Worm (Caenorhabditis elegans) whole organism, L1 larva: ENCODE measurements around the gene AC8.3.

Source experiments
- alr-1 ChIP-seq: fragments of 200-800 bp; sonication (Bioruptor generic); optimal IDR thresholded peaks from 2 replicates; lab custom pipeline; 2018; ENCODE audit warnings: borderline replicate concordance, mild to moderate bottlenecking, missing genetic modification characterization, missing compliant biosample characterization
- blmp-1 ChIP-seq: fragments of 150-350 bp; optimal IDR thresholded peaks from 2 replicates; lab custom pipeline; 2014; ENCODE audit warnings: missing biosample characterization, missing genetic modification characterization
- efl-1 ChIP-seq, 4 experiments: fragments of 150-350 bp; optimal IDR thresholded peaks in 3 of 4; peaks in 1 of 4; 1 replicate in 1 of 4; 2 replicates in 3 of 4; lab custom pipeline; 2014; ENCODE audit warnings: missing biosample characterization in 2 of 4, missing genetic modification characterization in 2 of 4, missing genetic modification reagents in 2 of 4
- elt-3 ChIP-seq, 6 experiments: fragments of 150-350 bp in 1 of 6; sonication (generic microtip); optimal IDR thresholded peaks; 2 replicates each; lab custom pipeline; 2017 to 2018; ENCODE audit warnings: missing biosample characterization in 6 of 6, missing genetic modification characterization in 6 of 6, inconsistent platforms in 1 of 6
- grh-1 ChIP-seq: fragments of 200-800 bp; sonication (Bioruptor generic); IDR thresholded peaks from 2 replicates; pipeline ENCODE4 v1.3.6; 2022; ENCODE audit warnings: missing genetic modification reagents, missing genetic modification characterization, missing compliant biosample characterization
- jun-1 ChIP-seq: fragments of 150-350 bp; optimal IDR thresholded peaks from 2 replicates; lab custom pipeline; 2014; ENCODE audit warnings: missing biosample characterization, missing genetic modification reagents, missing genetic modification characterization
- lin-13 ChIP-seq: fragments of 150-350 bp; optimal IDR thresholded peaks from 2 replicates; lab custom pipeline; 2014; ENCODE audit warnings: missing biosample characterization, missing genetic modification reagents, missing genetic modification characterization
- lin-15B ChIP-seq: fragments of 150-350 bp; sonication (generic microtip); optimal IDR thresholded peaks from 3 replicates; lab custom pipeline; 2014; ENCODE audit warnings: missing biosample characterization, missing genetic modification characterization
- nhr-237 ChIP-seq: fragments of 150-350 bp; optimal IDR thresholded peaks from 2 replicates; lab custom pipeline; 2014; ENCODE audit warnings: missing biosample characterization, missing genetic modification characterization
- nhr-28 ChIP-seq: fragments of 150-350 bp; optimal IDR thresholded peaks from 2 replicates; lab custom pipeline; 2014; ENCODE audit warnings: missing biosample characterization, missing genetic modification characterization
- nhr-77 ChIP-seq: fragments of 150-350 bp; optimal IDR thresholded peaks from 2 replicates; lab custom pipeline; 2014; ENCODE audit warnings: missing biosample characterization, missing genetic modification characterization
- pqm-1 ChIP-seq: sonication (generic microtip); optimal IDR thresholded peaks from 3 replicates; lab custom pipeline; 2017; ENCODE audit warnings: missing biosample characterization, missing genetic modification characterization
- ztf-11 ChIP-seq, 2 experiments: sonication (generic microtip); optimal IDR thresholded peaks; 2 replicates each; lab custom pipeline; 2016 to 2017; ENCODE audit warnings: missing genetic modification characterization in 2 of 2, missing biosample characterization in 1 of 2, missing compliant biosample characterization in 1 of 2

DNA sequence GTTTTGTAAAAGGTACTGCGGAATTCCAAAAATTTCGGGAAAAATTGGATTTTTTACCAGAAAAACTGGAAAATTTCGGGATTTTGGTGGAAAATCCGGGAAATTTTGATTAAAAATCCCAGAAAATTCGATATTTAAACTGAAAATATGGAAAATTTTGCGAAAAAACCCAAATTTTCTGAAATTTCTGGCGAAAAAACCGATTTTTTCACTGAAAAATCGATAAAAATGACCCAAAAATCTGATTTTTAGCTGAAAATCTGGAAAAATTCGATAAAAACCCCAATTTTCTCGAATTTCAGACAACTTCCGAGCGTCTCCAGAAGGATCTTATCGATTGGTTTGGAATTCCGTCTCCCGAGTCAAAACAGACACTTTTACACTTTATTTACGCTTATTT, 36.7 kb downstream of the AC8.3 start, which contains the start of gene T08D2.8:
- no peak for TF ChIP-seq elt-3 (tag; optimal IDR thresholded peaks at IDR 0.05; lab: Kevin White, UChicago)
- TF ChIP-seq ztf-11 (tag; optimal IDR thresholded peaks at IDR 0.05; lab: Kevin White, UChicago) = no peak
- TF ChIP-seq pqm-1 = no peak
- TF ChIP-seq blmp-1 = no peak
- TF ChIP-seq grh-1 (GFP tag; lab: Robert Waterston, UW) = no peak
- TF ChIP-seq nhr-237 (tag; lab: Kevin White, UChicago) = no peak
- no peak for TF ChIP-seq nhr-28 (tag; lab: Kevin White, UChicago)
- no peak for TF ChIP-seq alr-1 (tag; lab: Kevin White, UChicago)
- no peak for TF ChIP-seq jun-1 (tag; lab: Kevin White, UChicago)
- no peak for TF ChIP-seq lin-13 (GFP tag; lab: Kevin White, UChicago)
- TF ChIP-seq efl-1 (optimal IDR thresholded peaks at IDR 0.05; lab: Kevin White, UChicago) = no peak
- TF ChIP-seq efl-1 (GFP tag; optimal IDR thresholded peaks at IDR 0.05 in 1 of 2; lab: Kevin White, UChicago) = no peak
- no peak for TF ChIP-seq lin-15B (tag; lab: Kevin White, UChicago)
- no peak for TF ChIP-seq nhr-77 (tag; lab: Kevin White, UChicago)
